Worm (Caenorhabditis elegans) whole organism, L2 larva: ENCODE data around the gene ZK354.6.
"Not testable (repeated sequence)": the region's sequence is repeated elsewhere in the genome, so short reads cannot be mapped to it uniquely, and the experiment has no call there.

ENCODE experiments used
- alr-1 ChIP-seq: fragments of 150-350 bp; optimal IDR thresholded peaks from 2 replicates; lab custom pipeline; 2014; ENCODE audit warnings: missing biosample characterization, missing genetic modification characterization
- blmp-1 ChIP-seq: sonication (generic microtip); optimal IDR thresholded peaks from 2 replicates; lab custom pipeline; 2017; ENCODE audit warnings: missing genetic modification characterization, mild to moderate bottlenecking, missing compliant biosample characterization, antibody characterized with exemption, moderate library complexity; ENCODE audit not compliant: insufficient read depth
- lsy-2 ChIP-seq, 2 experiments: fragments of 150-350 bp in 1 of 2; sonication (generic microtip) in 1 of 2; optimal IDR thresholded peaks; 2 replicates each; lab custom pipeline; 2014 to 2017; ENCODE audit warnings: missing biosample characterization in 2 of 2, missing genetic modification characterization in 2 of 2
- mdl-1 ChIP-seq, 2 experiments: fragments of 150-350 bp in 1 of 2; sonication (generic microtip) in 1 of 2; optimal IDR thresholded peaks; 2 replicates each; lab custom pipeline; 2017; ENCODE audit warnings: missing biosample characterization in 2 of 2, missing genetic modification characterization in 2 of 2
- nhr-237 ChIP-seq: fragments of 150-350 bp; optimal IDR thresholded peaks from 2 replicates; lab custom pipeline; 2014; ENCODE audit warnings: missing biosample characterization, missing genetic modification characterization
- unc-39 ChIP-seq: fragments of 150-350 bp; optimal IDR thresholded peaks from 2 replicates; lab custom pipeline; 2014; ENCODE audit warnings: missing biosample characterization, missing genetic modification characterization
- unc-62 ChIP-seq: fragments of 150-350 bp; optimal IDR thresholded peaks from 2 replicates; lab custom pipeline; 2014; ENCODE audit warnings: missing biosample characterization, missing genetic modification reagents, missing genetic modification characterization
- ztf-11 ChIP-seq: sonication (generic microtip); optimal IDR thresholded peaks from 2 replicates; lab custom pipeline; 2017; ENCODE audit warnings: missing biosample characterization, missing genetic modification characterization

ce11 chrIV:5256731-5257130, 40.6 kb downstream of the ZK354.6 start, which contains the start of gene F36H12.9:
- TF ChIP-seq ztf-11 (tag; lab: Kevin White, UChicago); unc-39 (tag; lab: Kevin White, UChicago); nhr-237; alr-1 (tag; lab: Kevin White, UChicago); mdl-1 (tag; optimal IDR thresholded peaks at IDR 0.05; lab: Kevin White, UChicago); lsy-2 (tag; optimal IDR thresholded peaks at IDR 0.05; lab: Kevin White, UChicago); blmp-1 (tag; lab: Kevin White, UChicago); unc-62 (GFP tag; lab: Kevin White, UChicago): not testable (repeated sequence)
